Worm (Caenorhabditis elegans) whole organism, late embryonic: ENCODE data around the gene C16B8.3.

ENCODE experiments used
- C08G9.2 ChIP-seq: sonication (generic microtip); optimal IDR thresholded peaks from 2 replicates; lab custom pipeline; 2016; ENCODE audit warnings: mild to moderate bottlenecking, missing genetic modification characterization, moderate library complexity, missing compliant biosample characterization
- C38D4.7 ChIP-seq: fragments of 200-800 bp; sonication (Bioruptor generic); optimal IDR thresholded peaks from 2 replicates; lab custom pipeline; 2018; ENCODE audit warnings: mild to moderate bottlenecking, missing genetic modification characterization, moderate library complexity, missing compliant biosample characterization
- F13H6.1 ChIP-seq: sonication (generic microtip); optimal IDR thresholded peaks from 2 replicates; lab custom pipeline; 2016; ENCODE audit warnings: missing genetic modification characterization, missing compliant biosample characterization
- K02D7.2 ChIP-seq: sonication (generic microtip); optimal IDR thresholded peaks from 2 replicates; lab custom pipeline; 2017; ENCODE audit warnings: mild to moderate bottlenecking, missing genetic modification characterization, missing compliant biosample characterization
- Y22D7AL.16 ChIP-seq: sonication (generic microtip); optimal IDR thresholded peaks from 2 replicates; lab custom pipeline; 2016; ENCODE audit warnings: missing genetic modification characterization, missing compliant biosample characterization
- ceh-19 ChIP-seq: fragments of 200-800 bp; sonication (Bioruptor generic); optimal IDR thresholded peaks from 2 replicates; lab custom pipeline; 2018; ENCODE audit warnings: mild to moderate bottlenecking, missing genetic modification characterization, missing compliant biosample characterization
- ceh-2 ChIP-seq: sonication (generic microtip); optimal IDR thresholded peaks from 2 replicates; lab custom pipeline; 2016; ENCODE audit warnings: missing genotype, missing genetic modification characterization, missing compliant biosample characterization
- ceh-24 ChIP-seq: sonication (generic microtip); optimal IDR thresholded peaks from 2 replicates; lab custom pipeline; 2016; ENCODE audit warnings: mild to moderate bottlenecking, missing genetic modification characterization, missing compliant biosample characterization
- ceh-30 ChIP-seq: fragments of 150-350 bp; optimal IDR thresholded peaks from 2 replicates; lab custom pipeline; 2014; ENCODE audit warnings: missing biosample characterization, missing genetic modification characterization
- ceh-31 ChIP-seq: sonication (generic microtip); optimal IDR thresholded peaks from 2 replicates; lab custom pipeline; 2016; ENCODE audit warnings: missing genetic modification characterization, missing compliant biosample characterization
- ceh-48 ChIP-seq: sonication (generic microtip); optimal IDR thresholded peaks from 2 replicates; lab custom pipeline; 2016; ENCODE audit warnings: missing genetic modification characterization, inconsistent platforms, missing compliant biosample characterization
- ceh-9 ChIP-seq: sonication (generic microtip); optimal IDR thresholded peaks from 2 replicates; lab custom pipeline; 2016; ENCODE audit warnings: mild to moderate bottlenecking, missing genetic modification characterization, inconsistent platforms, missing compliant biosample characterization
- dmd-4 ChIP-seq: sonication (generic microtip); optimal IDR thresholded peaks from 2 replicates; lab custom pipeline; 2016; ENCODE audit warnings: borderline replicate concordance, missing genetic modification characterization, missing compliant biosample characterization
- dve-1 ChIP-seq: sonication (generic microtip); optimal IDR thresholded peaks from 2 replicates; lab custom pipeline; 2017; ENCODE audit warnings: antibody characterized with exemption, mild to moderate bottlenecking, missing genetic modification characterization, missing compliant biosample characterization
- elt-2 ChIP-seq: sonication (generic microtip); optimal IDR thresholded peaks from 2 replicates; lab custom pipeline; 2016; ENCODE audit warnings: missing genetic modification reagents, missing genetic modification characterization, missing compliant biosample characterization
- ets-4 ChIP-seq: sonication (generic microtip); optimal IDR thresholded peaks from 2 replicates; lab custom pipeline; 2016; ENCODE audit warnings: missing genetic modification characterization, missing compliant biosample characterization
- eyg-1 ChIP-seq: sonication (generic microtip); optimal IDR thresholded peaks from 2 replicates; lab custom pipeline; 2016; ENCODE audit warnings: missing genotype, missing genetic modification characterization, missing compliant biosample characterization
- fkh-10 ChIP-seq: fragments of 150-350 bp; optimal IDR thresholded peaks from 2 replicates; lab custom pipeline; 2014; ENCODE audit warnings: missing biosample characterization, missing genetic modification reagents, missing genetic modification characterization
- hlh-15 ChIP-seq: sonication (generic microtip); optimal IDR thresholded peaks from 2 replicates; lab custom pipeline; 2016; ENCODE audit warnings: missing genetic modification characterization, missing compliant biosample characterization
- hlh-6 ChIP-seq: sonication (generic microtip); optimal IDR thresholded peaks from 2 replicates; lab custom pipeline; 2016; ENCODE audit warnings: missing genotype, missing genetic modification characterization, missing compliant biosample characterization
- lim-6 ChIP-seq: sonication (generic microtip); optimal IDR thresholded peaks from 2 replicates; lab custom pipeline; 2016; ENCODE audit warnings: missing genetic modification characterization, missing compliant biosample characterization
- mec-3 ChIP-seq: sonication (generic microtip); optimal IDR thresholded peaks from 2 replicates; lab custom pipeline; 2016; ENCODE audit warnings: borderline replicate concordance, missing genetic modification characterization, missing compliant biosample characterization
- nfya-1 ChIP-seq: sonication (generic microtip); optimal IDR thresholded peaks from 2 replicates; lab custom pipeline; 2017; ENCODE audit warnings: missing genetic modification characterization, mild to moderate bottlenecking, missing compliant biosample characterization, antibody characterized with exemption, moderate library complexity
- nhr-232 ChIP-seq: sonication (generic microtip); optimal IDR thresholded peaks from 2 replicates; lab custom pipeline; 2016; ENCODE audit warnings: missing genetic modification characterization, missing compliant biosample characterization
- odd-2 ChIP-seq: sonication (generic microtip); optimal IDR thresholded peaks from 2 replicates; lab custom pipeline; 2017; ENCODE audit warnings: antibody characterized with exemption, mild to moderate bottlenecking, missing genetic modification characterization, missing compliant biosample characterization
- pha-2 ChIP-seq: sonication (generic microtip); optimal IDR thresholded peaks from 2 replicates; lab custom pipeline; 2017; ENCODE audit warnings: mild to moderate bottlenecking, missing genetic modification characterization, missing compliant biosample characterization
- pha-4 ChIP-seq: fragments of 150-350 bp; optimal IDR thresholded peaks from 2 replicates; lab custom pipeline; 2018; ENCODE audit warnings: missing biosample characterization, missing genetic modification reagents, missing genetic modification characterization
- pros-1 ChIP-seq: fragments of 150-350 bp; optimal IDR thresholded peaks from 2 replicates; lab custom pipeline; 2014; ENCODE audit warnings: missing biosample characterization, missing genetic modification reagents, missing genetic modification characterization
- ref-2 ChIP-seq: sonication (generic microtip); optimal IDR thresholded peaks from 2 replicates; lab custom pipeline; 2016; ENCODE audit warnings: missing genetic modification characterization, missing compliant biosample characterization
- sox-4 ChIP-seq: sonication (generic microtip); optimal IDR thresholded peaks from 2 replicates; lab custom pipeline; 2017; ENCODE audit warnings: mild to moderate bottlenecking, missing genetic modification characterization, inconsistent platforms, missing compliant biosample characterization
- tbx-7 ChIP-seq: sonication (generic microtip); optimal IDR thresholded peaks from 2 replicates; lab custom pipeline; 2016; ENCODE audit warnings: missing genotype, missing genetic modification characterization, missing compliant biosample characterization
- unc-3 ChIP-seq, 2 experiments: fragments of 200-800 bp in 1 of 2; sonication (Bioruptor generic) in 1 of 2; sonication (generic microtip) in 1 of 2; conservative IDR thresholded peaks in 1 of 2; optimal IDR thresholded peaks in 1 of 2; 2 replicates each; pipeline versions ENCODE4 v1.3.6 to Lab custom; 2016 to 2022; ENCODE audit warnings: missing compliant biosample characterization in 2 of 2, missing genetic modification characterization in 2 of 2, missing genetic modification reagents in 1 of 2
- unc-55 ChIP-seq: sonication (generic microtip); optimal IDR thresholded peaks from 2 replicates; lab custom pipeline; 2017; ENCODE audit warnings: missing biosample characterization, missing genetic modification reagents, missing genetic modification characterization
- ztf-16 ChIP-seq: sonication (generic microtip); optimal IDR thresholded peaks from 2 replicates; lab custom pipeline; 2017; ENCODE audit warnings: missing genetic modification characterization, missing compliant biosample characterization

The C16B8.3 gene

ce11 chrX:4010383-4010782 is 41.9 kb upstream of the C16B8.3 start:
- no peak for TF ChIP-seq nfya-1 (tag; lab: Kevin White, UChicago)
- peak; percentile 23 for TF ChIP-seq ceh-31 (tag; lab: Kevin White, UChicago)
- peak; percentile 12 for TF ChIP-seq ref-2

- TF ChIP-seq unc-3 (GFP tag; conservative IDR thresholded peaks at IDR 0.05; lab: Robert Waterston, UW) (no peak), unc-3 (tag; optimal IDR thresholded peaks at IDR 0.05; lab: Kevin White, UChicago) (no peak), elt-2 (tag; lab: Kevin White, UChicago) (peak; percentile 93)
- TF ChIP-seq, all 69 proteins: peak for 1
Measured at ce11 chrX:4008922-4009321, 40.5 kb upstream of the C16B8.3 start.

ce11 chrX:4007724-4008123 is 39.3 kb upstream of the C16B8.3 start:
- peak; percentile 19 for TF ChIP-seq elt-2 (tag; lab: Kevin White, UChicago)
- TF ChIP-seq F13H6.1, result no peak
- TF ChIP-seq, all 69 proteins: peak for 1

- no peak for TF ChIP-seq ceh-48 (tag; lab: Kevin White, UChicago)
- TF ChIP-seq unc-55 (GFP tag; lab: Kevin White, UChicago), result no peak
- no peak for TF ChIP-seq dmd-4
- no peak for TF ChIP-seq F13H6.1
- TF ChIP-seq ets-4 (tag; lab: Kevin White, UChicago), result no peak
- no peak for TF ChIP-seq ztf-16 (tag; lab: Kevin White, UChicago)
- no peak for TF ChIP-seq fkh-10 (GFP tag; lab: Kevin White, UChicago)
- TF ChIP-seq C38D4.7 (GFP tag; lab: Kevin White, UChicago), result no peak
- TF ChIP-seq elt-2 (tag; lab: Kevin White, UChicago), result no peak
- TF ChIP-seq hlh-6 (tag; lab: Kevin White, UChicago), result no peak
- TF ChIP-seq ceh-30 (tag; lab: Kevin White, UChicago), result no peak
- no peak for TF ChIP-seq ceh-19 (GFP tag; lab: Kevin White, UChicago)
- no peak for TF ChIP-seq hlh-15 (tag; lab: Kevin White, UChicago)
- no peak for TF ChIP-seq ceh-9
- no peak for TF ChIP-seq mec-3
Measured at ce11 chrX:4006966-4007365, 38.5 kb upstream of the C16B8.3 start.

- TF ChIP-seq C08G9.2 (tag; lab: Kevin White, UChicago) (no peak), F13H6.1 (no peak), ceh-30 (tag; lab: Kevin White, UChicago) (no peak), dve-1 (tag; lab: Kevin White, UChicago) (no peak), tbx-7 (tag; lab: Kevin White, UChicago) (no peak), pha-2 (tag; lab: Kevin White, UChicago) (no peak), nhr-232 (tag; lab: Kevin White, UChicago) (no peak), ceh-2 (tag; lab: Kevin White, UChicago) (no peak), odd-2 (tag; lab: Kevin White, UChicago) (no peak), eyg-1 (no peak), pha-4 (no peak), ceh-24 (tag; lab: Kevin White, UChicago) (no peak), Y22D7AL.16 (tag; lab: Kevin White, UChicago) (no peak), sox-4 (tag; lab: Kevin White, UChicago) (no peak), pros-1 (no peak), K02D7.2 (no peak), lim-6 (tag; lab: Kevin White, UChicago) (no peak)
- TF ChIP-seq, all 69 proteins: peak for 0
Measured at ce11 chrX:4005014-4005413, 36.6 kb upstream of the C16B8.3 start, which contains the start of gene R02E12.4. R02E12.4 (plus strand) TSS chrX:4005314.
